Worm (Caenorhabditis elegans) whole organism, midembryonic: ENCODE measurements around the gene srx-67.

Experiments
- T22C8.4 ChIP-seq: fragments of 200-800 bp; sonication (Bioruptor generic); IDR thresholded peaks from 2 replicates; pipeline ENCODE4 v1.3.6; 2022; ENCODE audit warnings: missing genetic modification characterization, missing compliant biosample characterization
- cog-1 ChIP-seq: sonication (generic microtip); optimal IDR thresholded peaks from 2 replicates; lab custom pipeline; 2016; ENCODE audit warnings: missing genetic modification characterization, missing compliant biosample characterization
- flt-1 ChIP-seq: fragments of 200-800 bp; sonication (Bioruptor generic); IDR thresholded peaks from 2 replicates; pipeline ENCODE4 v1.3.6; 2022; ENCODE audit warnings: missing genetic modification characterization, missing compliant biosample characterization
- ztf-23 ChIP-seq: fragments of 200-800 bp; sonication (Bioruptor generic); IDR thresholded peaks from 2 replicates; pipeline ENCODE4 v1.3.6; 2022; ENCODE audit warnings: missing genetic modification reagents, missing genetic modification characterization, missing compliant biosample characterization
- ztf-29 ChIP-seq: fragments of 200-800 bp; sonication (Bioruptor generic); IDR thresholded peaks from 2 replicates; pipeline ENCODE4 v1.3.6; 2022; ENCODE audit warnings: missing genetic modification reagents, missing genetic modification characterization, missing compliant biosample characterization

DNA sequence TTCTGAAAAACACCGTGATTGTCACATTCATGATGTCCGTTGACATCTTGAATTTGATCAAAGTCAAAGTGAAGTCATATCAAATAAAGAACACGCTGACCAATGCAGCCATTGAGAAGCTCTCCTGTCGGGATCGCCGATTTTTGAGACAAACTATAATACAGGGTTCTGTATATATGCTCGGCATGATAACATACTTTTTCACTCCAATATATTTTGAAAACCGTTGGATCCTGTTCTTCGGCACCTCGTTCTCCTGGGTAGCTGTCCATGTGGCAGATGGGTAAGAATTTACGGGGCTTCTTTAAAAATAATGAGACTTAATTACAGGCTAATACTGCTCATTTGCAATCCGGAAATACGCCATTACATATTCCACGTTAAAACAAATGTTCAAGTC is 6.0 kb downstream of the srx-67 start:
- TF ChIP-seq flt-1 (no peak), cog-1 (tag; lab: Kevin White, UChicago) (no peak), T22C8.4 (GFP tag; lab: Robert Waterston, UW) (no peak), ztf-23 (GFP tag; lab: Robert Waterston, UW) (no peak), ztf-29 (GFP tag; lab: Robert Waterston, UW) (no peak)
